Fruit fly (Drosophila melanogaster): ENCODE results near the gene COX5A.

DNA sequence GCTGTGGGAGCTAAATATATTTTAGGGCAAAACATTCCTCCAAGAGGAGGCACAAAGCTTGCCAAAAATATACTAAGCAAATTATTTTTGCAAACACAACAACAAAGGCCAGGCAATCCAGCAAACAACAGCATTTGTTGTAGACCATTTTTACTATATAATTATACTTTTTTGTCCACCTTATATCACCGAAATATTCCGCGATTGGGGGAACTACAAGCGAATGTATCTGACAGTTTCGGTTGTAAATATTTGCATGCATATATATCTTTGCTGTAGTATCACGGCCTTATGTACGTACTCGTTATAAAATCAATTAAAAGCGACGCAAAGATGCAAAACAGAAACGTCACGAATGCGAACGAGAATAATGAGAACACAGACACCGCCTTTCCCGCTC is 6.7 kb upstream of the COX5A start:
- no peak for TF ChIP-seq Jra (GFP tag; optimal IDR thresholded peaks at IDR 0.05)
- TF ChIP-seq GATAd (GFP tag; optimal IDR thresholded peaks at IDR 0.05): no peak
- no peak for TF ChIP-seq ey (GFP tag; optimal IDR thresholded peaks at IDR 0.05)
- no peak for TF ChIP-seq Abd-B (GFP tag; optimal IDR thresholded peaks at IDR 0.05)
- TF ChIP-seq sv (GFP tag; optimal IDR thresholded peaks at IDR 0.05): no peak
- TF ChIP-seq pan (optimal IDR thresholded peaks at IDR 0.05): no peak
- no peak for TF ChIP-seq fru (GFP tag; optimal IDR thresholded peaks at IDR 0.05)
- TF ChIP-seq h (GFP tag; optimal IDR thresholded peaks at IDR 0.05): no peak
- no peak for TF ChIP-seq br (GFP tag; optimal IDR thresholded peaks at IDR 0.05)
- no peak for TF ChIP-seq psq (GFP tag; optimal IDR thresholded peaks at IDR 0.05)
- no peak for TF ChIP-seq sage (GFP tag; optimal IDR thresholded peaks at IDR 0.05)
- no peak for TF ChIP-seq usp (GFP tag; optimal IDR thresholded peaks at IDR 0.05)
- TF ChIP-seq lola (GFP tag; optimal IDR thresholded peaks at IDR 0.05): no peak
- no peak for TF ChIP-seq Mio (GFP tag; optimal IDR thresholded peaks at IDR 0.05)
